Fruit fly (Drosophila melanogaster): Measurements from ENCODE around the gene CG12502.
A peak's percentile ranks its signal among the peaks of the same experiment; 100 is the strongest.

The CG12502 gene

DNA sequence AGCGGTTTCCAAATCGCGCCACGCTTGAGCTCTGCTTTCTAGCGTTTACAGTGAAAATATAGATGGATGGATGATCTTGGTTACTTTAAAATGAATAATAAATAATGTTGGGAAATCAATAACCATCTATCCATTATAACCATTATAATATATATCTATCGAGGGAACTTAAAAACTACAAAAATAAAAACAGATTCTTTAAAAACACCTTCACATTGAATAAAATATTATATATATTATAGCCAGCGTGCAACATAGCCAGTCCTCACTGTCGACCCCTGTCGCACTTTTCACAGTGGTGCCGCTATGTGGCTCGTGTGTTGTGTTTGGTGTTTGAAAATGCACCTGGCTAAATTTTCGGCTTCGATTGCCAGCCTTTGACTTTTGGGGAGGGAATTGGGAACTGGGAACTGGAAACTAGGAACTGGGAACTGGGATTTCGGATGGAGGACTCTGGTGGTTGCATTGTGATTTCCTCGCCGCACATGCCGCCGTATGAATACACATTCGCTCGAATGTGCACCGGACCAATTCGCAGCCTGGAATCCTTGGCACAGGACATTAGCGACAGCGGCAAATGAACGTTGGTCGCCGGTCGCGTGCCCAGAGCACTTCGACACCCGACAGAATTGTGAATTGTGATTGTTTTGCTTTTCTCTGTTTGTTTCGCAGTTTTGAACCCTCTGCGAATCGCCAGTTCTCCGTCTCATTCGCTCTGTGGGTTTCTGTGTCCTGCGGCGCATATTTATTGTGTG lies 40.0 kb downstream of the CG12502 start (continued):
- TF ChIP-seq stwl (tag; optimal IDR thresholded peaks at IDR 0.05) (no peak), CG4424 (GFP tag; optimal IDR thresholded peaks at IDR 0.05) (peak; percentile 38), pho (GFP tag; optimal IDR thresholded peaks at IDR 0.05) (no peak), nau (GFP tag; optimal IDR thresholded peaks at IDR 0.05) (no peak), CG12391 (tag; optimal IDR thresholded peaks at IDR 0.05) (peak; percentile 54), gsb (GFP tag; IDR thresholded peaks at IDR 0.05) (no peak), CG11723 (GFP tag; optimal IDR thresholded peaks at IDR 0.05) (no peak), oc (tag; optimal IDR thresholded peaks at IDR 0.05) (no peak), en (GFP tag; optimal IDR thresholded peaks at IDR 0.05) (no peak), Ptx1 (GFP tag; IDR thresholded peaks at IDR 0.05) (peak; percentile 15; the same call in 1 of the 2 replicates), MESR4 (GFP tag; optimal IDR thresholded peaks at IDR 0.05) (no peak), CG18764 (GFP tag; optimal IDR thresholded peaks at IDR 0.05) (no peak), CG3838 (GFP tag; optimal IDR thresholded peaks at IDR 0.05) (no peak), ems (GFP tag; optimal IDR thresholded peaks at IDR 0.05) (no peak), Bgb (GFP tag; IDR thresholded peaks at IDR 0.05; ENCODE audit: partially characterized antibody) (no peak), CG7271 (tag; optimal IDR thresholded peaks at IDR 0.05) (no peak), lab (GFP tag; optimal IDR thresholded peaks at IDR 0.05) (no peak), CG4617 (GFP tag; optimal IDR thresholded peaks at IDR 0.05; ENCODE audit: borderline replicate concordance) (no peak), Dek (tag; optimal IDR thresholded peaks at IDR 0.05) (peak; percentile 4), D (optimal IDR thresholded peaks at IDR 0.05) (no peak), D (GFP tag; optimal IDR thresholded peaks at IDR 0.05) (no peak), NK7.1 (GFP tag; optimal IDR thresholded peaks at IDR 0.05) (no peak), Atf3 (GFP tag; optimal IDR thresholded peaks at IDR 0.05) (no peak), Hr3 (GFP tag; optimal IDR thresholded peaks at IDR 0.05) (peak; percentile 1), CG33557 (GFP tag; optimal IDR thresholded peaks at IDR 0.05) (peak; percentile 44), org-1 (GFP tag; optimal IDR thresholded peaks at IDR 0.05) (no peak), Dip2 (GFP tag; IDR thresholded peaks at IDR 0.05) (no peak), amos (GFP tag; IDR thresholded peaks at IDR 0.05; ENCODE audit: partially characterized antibody) (no peak), H2.0 (GFP tag; IDR thresholded peaks at IDR 0.05) (no peak), CG10267 (tag; optimal IDR thresholded peaks at IDR 0.05) (peak; percentile 59), bsh (GFP tag; optimal IDR thresholded peaks at IDR 0.05) (peak in 1 of 2 experiments; percentile 69), CG13775 (GFP tag; optimal IDR thresholded peaks at IDR 0.05) (peak; percentile 46), CG17912 (GFP tag; optimal IDR thresholded peaks at IDR 0.05) (no peak), Chrac-16 (GFP tag; optimal IDR thresholded peaks at IDR 0.05) (peak; percentile 10), YL-1 (GFP tag; optimal IDR thresholded peaks at IDR 0.05) (no peak), CG1832 (GFP tag; optimal IDR thresholded peaks at IDR 0.05) (no peak), CG32772 (GFP tag; IDR thresholded peaks at IDR 0.05) (no peak), Xrp1 (GFP tag; IDR thresholded peaks at IDR 0.05) (peak; percentile 79), Jarid2 (GFP tag; optimal IDR thresholded peaks at IDR 0.05) (no peak), Mrtf (GFP tag; IDR thresholded peaks at IDR 0.05) (no peak), NFAT (GFP tag; IDR thresholded peaks at IDR 0.05) (no peak), B-H2 (GFP tag; optimal IDR thresholded peaks at IDR 0.05) (no peak), eve (GFP tag; optimal IDR thresholded peaks at IDR 0.05) (peak in 1 of 2 experiments; percentile 14), CG4282 (GFP tag; optimal IDR thresholded peaks at IDR 0.05) (no peak), h (optimal IDR thresholded peaks at IDR 0.05) (no peak), hth (optimal IDR thresholded peaks at IDR 0.05) (no peak), CTCF (GFP tag; optimal IDR thresholded peaks at IDR 0.05) (no peak), CG2199 (GFP tag; IDR thresholded peaks at IDR 0.05) (no peak), CG10543 (GFP tag; optimal IDR thresholded peaks at IDR 0.05) (no peak), unpg (GFP tag; optimal IDR thresholded peaks at IDR 0.05) (peak; percentile 50), repo (GFP tag; optimal IDR thresholded peaks at IDR 0.05) (no peak)
